Fruit fly (Drosophila melanogaster) whole organism, adult: ENCODE results near the gene CG46026.

ENCODE experiments used
- CG11617 ChIP-seq: fragments of 200-800 bp; sonication (Bioruptor generic); optimal IDR thresholded peaks from 2 replicates; lab custom pipeline; 2017; ENCODE audit warnings: mild to moderate bottlenecking, missing biosample characterization, missing genetic modification reagents, missing genetic modification characterization
- CG12768 ChIP-seq: fragments of 200-800 bp; sonication (Bioruptor generic); optimal IDR thresholded peaks from 2 replicates; lab custom pipeline; 2017; ENCODE audit warnings: missing biosample characterization, missing genetic modification characterization, mild to moderate bottlenecking, moderate library complexity, missing genetic modification reagents
- CG14711 ChIP-seq: fragments of 200-800 bp; sonication (Bioruptor generic); optimal IDR thresholded peaks from 2 replicates; lab custom pipeline; 2018; ENCODE audit warnings: missing biosample characterization, mild to moderate bottlenecking, missing genetic modification characterization, moderate library complexity
- CG1620 ChIP-seq: fragments of 200-800 bp; sonication (Bioruptor generic); optimal IDR thresholded peaks from 2 replicates; lab custom pipeline; 2016; ENCODE audit warnings: missing biosample characterization, missing genetic modification characterization
- CG33017 ChIP-seq: fragments of 200-800 bp; sonication (Bioruptor generic); optimal IDR thresholded peaks from 2 replicates; lab custom pipeline; 2018; ENCODE audit warnings: missing biosample characterization, mild to moderate bottlenecking, missing genetic modification characterization, moderate library complexity
- CG5204 ChIP-seq: fragments of 200-800 bp; sonication (Bioruptor generic); optimal IDR thresholded peaks from 2 replicates; lab custom pipeline; 2016; ENCODE audit warnings: missing biosample characterization, missing genetic modification characterization
- CG7045 ChIP-seq: fragments of 200-800 bp; sonication (Bioruptor generic); optimal IDR thresholded peaks from 2 replicates; lab custom pipeline; 2017; ENCODE audit warnings: missing biosample characterization, mild to moderate bottlenecking, missing genetic modification characterization
- CG7101 ChIP-seq: fragments of 200-800 bp; sonication (Bioruptor generic); optimal IDR thresholded peaks from 2 replicates; lab custom pipeline; 2018; ENCODE audit warnings: missing biosample characterization, mild to moderate bottlenecking, missing genetic modification characterization, moderate library complexity
- Clk ChIP-seq: fragments of 200-800 bp; sonication (Bioruptor generic); optimal IDR thresholded peaks from 2 replicates; lab custom pipeline; 2017; ENCODE audit warnings: missing biosample characterization, missing genetic modification characterization
- Crg-1 ChIP-seq: fragments of 200-800 bp; sonication (Bioruptor generic); optimal IDR thresholded peaks from 2 replicates; lab custom pipeline; 2016; ENCODE audit warnings: missing biosample characterization, missing genetic modification characterization
- Hr96 ChIP-seq: fragments of 200-800 bp; sonication (Bioruptor generic); optimal IDR thresholded peaks from 2 replicates; lab custom pipeline; 2016; ENCODE audit warnings: missing biosample characterization, missing genetic modification characterization
- Mnt ChIP-seq: fragments of 200-800 bp; sonication (Bioruptor generic); optimal IDR thresholded peaks from 2 replicates; lab custom pipeline; 2016; ENCODE audit warnings: missing biosample characterization, mild to moderate bottlenecking, missing genetic modification characterization
- bab1 ChIP-seq: fragments of 200-800 bp; sonication (Bioruptor generic); optimal IDR thresholded peaks from 3 replicates; lab custom pipeline; 2019; ENCODE audit warnings: missing biosample characterization, mild to moderate bottlenecking, missing genetic modification characterization, moderate library complexity
- cic ChIP-seq: fragments of 200-800 bp; sonication (Bioruptor generic); optimal IDR thresholded peaks from 2 replicates; lab custom pipeline; 2017; ENCODE audit warnings: missing biosample characterization, mild to moderate bottlenecking, missing genetic modification characterization, moderate library complexity
- cnc ChIP-seq, 2 experiments: fragments of >200 bp; optimal IDR thresholded peaks; 2 replicates each; lab custom pipeline; 2017
- kay ChIP-seq: fragments of 200-800 bp; sonication (Bioruptor generic); peaks from one replicate; lab custom pipeline; 2016; ENCODE audit warnings: missing biosample characterization, missing genetic modification characterization, borderline replicate concordance
- ovo ChIP-seq: fragments of 200-800 bp; sonication (Bioruptor generic); optimal IDR thresholded peaks from 2 replicates; lab custom pipeline; 2016; ENCODE audit warnings: missing biosample characterization, missing genetic modification characterization
- pad ChIP-seq: fragments of 200-800 bp; sonication (Bioruptor generic); optimal IDR thresholded peaks from 3 replicates; lab custom pipeline; 2017; ENCODE audit warnings: missing biosample characterization, missing genetic modification characterization, mild to moderate bottlenecking, moderate library complexity, missing genetic modification reagents
- tj ChIP-seq: fragments of 200-800 bp; sonication (Bioruptor generic); optimal IDR thresholded peaks from 3 replicates; lab custom pipeline; 2017; ENCODE audit warnings: missing biosample characterization, mild to moderate bottlenecking, missing genetic modification characterization, moderate library complexity
- toe ChIP-seq: fragments of 200-800 bp; sonication (Bioruptor generic); optimal IDR thresholded peaks from 2 replicates; lab custom pipeline; 2016; ENCODE audit warnings: missing biosample characterization, missing genetic modification characterization

CG46026 gene

dm6 chr3R:6278231-6278630 is 28.5 kb upstream of the CG46026 start, which contains the start of gene Osi12:
Gene Osi12, plus strand, starts transcription at chr3R:6278531.
- TF ChIP-seq CG12768 (GFP tag; lab: Kevin White, UChicago) (no peak), cic (GFP tag; lab: Kevin White, UChicago) (no peak), CG33017 (no peak), CG14711 (no peak), CG7101 (tag; lab: Kevin White, UChicago) (no peak), kay (no peak), pad (GFP tag; lab: Kevin White, UChicago) (no peak), CG11617 (no peak), Mnt (GFP tag; lab: Kevin White, UChicago) (no peak), ovo (GFP tag; lab: Kevin White, UChicago) (no peak), Crg-1 (GFP tag; lab: Kevin White, UChicago) (no peak), CG1620 (GFP tag; lab: Kevin White, UChicago) (no peak), tj (GFP tag; lab: Kevin White, UChicago) (no peak), toe (GFP tag; lab: Kevin White, UChicago) (no peak), CG7045 (GFP tag; lab: Kevin White, UChicago) (no peak), Clk (GFP tag; lab: Kevin White, UChicago) (no peak)

- no peak for TF ChIP-seq CG7101 (tag; lab: Kevin White, UChicago)
- TF ChIP-seq CG7045 (GFP tag; lab: Kevin White, UChicago), result no peak
- no peak for TF ChIP-seq Crg-1 (GFP tag; lab: Kevin White, UChicago)
- TF ChIP-seq Clk (GFP tag; lab: Kevin White, UChicago), result no peak
- no peak for TF ChIP-seq CG14711
- no peak for TF ChIP-seq cnc (optimal IDR thresholded peaks at IDR 0.05; lab: Kevin White, UChicago)
Observed at dm6 chr3R:6285100-6285499, 21.6 kb upstream of the CG46026 start, which contains the start of gene CG15597. Gene CG15597, minus strand, starts transcription at chr3R:6285200.

dm6 chr3R:6287433-6287832 is 19.3 kb upstream of the CG46026 start, which contains the start of gene CG15594:
Gene CG15594, plus strand, starts transcription at chr3R:6287733.
- TF ChIP-seq tj (GFP tag; lab: Kevin White, UChicago), result no peak
- no peak for TF ChIP-seq CG11617
- no peak for TF ChIP-seq CG5204 (GFP tag; lab: Kevin White, UChicago)
- no peak for TF ChIP-seq cic (GFP tag; lab: Kevin White, UChicago)
- no peak for TF ChIP-seq CG12768 (GFP tag; lab: Kevin White, UChicago)
- TF ChIP-seq Crg-1 (GFP tag; lab: Kevin White, UChicago), result no peak
- no peak for TF ChIP-seq CG14711
- no peak for TF ChIP-seq toe (GFP tag; lab: Kevin White, UChicago)
- no peak for TF ChIP-seq CG7045 (GFP tag; lab: Kevin White, UChicago)
- no peak for TF ChIP-seq bab1 (GFP tag; lab: Kevin White, UChicago)
- no peak for TF ChIP-seq CG33017
- TF ChIP-seq kay, result no peak
- no peak for TF ChIP-seq pad (GFP tag; lab: Kevin White, UChicago)
- no peak for TF ChIP-seq ovo (GFP tag; lab: Kevin White, UChicago)
- no peak for TF ChIP-seq Clk (GFP tag; lab: Kevin White, UChicago)
- no peak for TF ChIP-seq CG1620 (GFP tag; lab: Kevin White, UChicago)

- TF ChIP-seq CG1620 (GFP tag; lab: Kevin White, UChicago), result no peak
- no peak for TF ChIP-seq kay
- TF ChIP-seq Clk (GFP tag; lab: Kevin White, UChicago), result no peak
- no peak for TF ChIP-seq bab1 (GFP tag; lab: Kevin White, UChicago)
- no peak for TF ChIP-seq toe (GFP tag; lab: Kevin White, UChicago)
- TF ChIP-seq CG14711, result no peak
- TF ChIP-seq CG5204 (GFP tag; lab: Kevin White, UChicago), result no peak
- no peak for TF ChIP-seq CG33017
- no peak for TF ChIP-seq CG7045 (GFP tag; lab: Kevin White, UChicago)
- no peak for TF ChIP-seq cnc (optimal IDR thresholded peaks at IDR 0.05; lab: Kevin White, UChicago)
Observed at dm6 chr3R:6290289-6290688, 16.4 kb upstream of the CG46026 start.

dm6 chr3R:6291437-6291836 is 15.2 kb upstream of the CG46026 start, which contains the start of gene Osi13:
Gene Osi13, plus strand, starts transcription at chr3R:6291737.
- TF ChIP-seq CG1620 (GFP tag; lab: Kevin White, UChicago), result no peak
- TF ChIP-seq CG14711, result no peak
- TF ChIP-seq toe (GFP tag; lab: Kevin White, UChicago), result no peak
- no peak for TF ChIP-seq bab1 (GFP tag; lab: Kevin White, UChicago)
- no peak for TF ChIP-seq Crg-1 (GFP tag; lab: Kevin White, UChicago)
- TF ChIP-seq Clk (GFP tag; lab: Kevin White, UChicago), result no peak
- TF ChIP-seq CG5204 (GFP tag; lab: Kevin White, UChicago), result no peak

dm6 chr3R:6294046-6294445 is 12.6 kb upstream of the CG46026 start:
- TF ChIP-seq Crg-1 (GFP tag; lab: Kevin White, UChicago) (no peak), CG7045 (GFP tag; lab: Kevin White, UChicago) (no peak), kay (no peak), tj (GFP tag; lab: Kevin White, UChicago) (no peak), Mnt (GFP tag; lab: Kevin White, UChicago) (no peak), CG33017 (no peak), CG11617 (no peak), ovo (GFP tag; lab: Kevin White, UChicago) (no peak), CG5204 (GFP tag; lab: Kevin White, UChicago) (no peak), cnc (optimal IDR thresholded peaks at IDR 0.05; lab: Kevin White, UChicago) (no peak), Clk (GFP tag; lab: Kevin White, UChicago) (no peak), Hr96 (GFP tag; lab: Kevin White, UChicago) (no peak), cic (GFP tag; lab: Kevin White, UChicago) (no peak), CG1620 (GFP tag; lab: Kevin White, UChicago) (no peak), CG12768 (GFP tag; lab: Kevin White, UChicago) (no peak), CG7101 (tag; lab: Kevin White, UChicago) (no peak), bab1 (GFP tag; lab: Kevin White, UChicago) (no peak), CG14711 (no peak), toe (GFP tag; lab: Kevin White, UChicago) (no peak)
